Fruit fly (Drosophila melanogaster) whole organism, embryonic: ENCODE results near the gene goe.

Experiments used
- Antp ChIP-seq: fragments of 200-800 bp; sonication (Bioruptor generic); optimal IDR thresholded peaks from 3 replicates; lab custom pipeline; 2016; ENCODE audit warnings: missing biosample characterization, missing genetic modification characterization
- Asciz ChIP-seq: fragments of 200-800 bp; sonication (Bioruptor generic); optimal IDR thresholded peaks from 2 replicates; lab custom pipeline; 2017; ENCODE audit warnings: missing biosample characterization, mild to moderate bottlenecking, missing genetic modification characterization, missing genetic modification reagents
- CG10209 ChIP-seq: fragments of 200-800 bp; sonication (Bioruptor generic); optimal IDR thresholded peaks from 3 replicates; lab custom pipeline; 2017; ENCODE audit warnings: missing biosample characterization, mild to moderate bottlenecking, missing genetic modification characterization, missing genetic modification reagents
- CG10267 ChIP-seq: fragments of 200-800 bp; sonication (Bioruptor generic); optimal IDR thresholded peaks from 2 replicates; lab custom pipeline; 2018; ENCODE audit warnings: missing biosample characterization, mild to moderate bottlenecking, missing genetic modification characterization, moderate library complexity
- CG10431 ChIP-seq: fragments of 200-800 bp; sonication (Bioruptor generic); optimal IDR thresholded peaks from 3 replicates; lab custom pipeline; 2018; ENCODE audit warnings: missing biosample characterization, mild to moderate bottlenecking, missing genetic modification characterization
- CG11560 ChIP-seq: fragments of 200-800 bp; sonication (Bioruptor generic); IDR thresholded peaks from 3 replicates; pipeline ENCODE4 v1.3.6; 2022; ENCODE audit warnings: missing biosample characterization, missing genetic modification characterization
- CG12299 ChIP-seq: fragments of 200-800 bp; sonication (Bioruptor generic); optimal IDR thresholded peaks from 2 replicates; lab custom pipeline; 2018; ENCODE audit warnings: missing biosample characterization, mild to moderate bottlenecking, missing genetic modification characterization
- CG13624 ChIP-seq: fragments of 200-800 bp; sonication (Bioruptor generic); optimal IDR thresholded peaks from 2 replicates; lab custom pipeline; 2016; ENCODE audit warnings: missing biosample characterization, missing genetic modification characterization
- CG15601 ChIP-seq: fragments of 200-800 bp; sonication (Bioruptor generic); optimal IDR thresholded peaks from 3 replicates; lab custom pipeline; 2019; ENCODE audit warnings: missing biosample characterization, mild to moderate bottlenecking, missing genetic modification characterization, moderate library complexity
- CG15696 ChIP-seq: fragments of 200-800 bp; sonication (Bioruptor generic); optimal IDR thresholded peaks from 2 replicates; lab custom pipeline; 2019; ENCODE audit warnings: missing biosample characterization, mild to moderate bottlenecking, missing genetic modification characterization, moderate library complexity
- CG16863 ChIP-seq: fragments of 200-800 bp; sonication (Bioruptor generic); optimal IDR thresholded peaks from 3 replicates; lab custom pipeline; 2016; ENCODE audit warnings: missing biosample characterization, missing genetic modification characterization
- CG17568 ChIP-seq: fragments of 200-800 bp; sonication (Bioruptor generic); optimal IDR thresholded peaks from 2 replicates; lab custom pipeline; 2018; ENCODE audit warnings: missing biosample characterization, mild to moderate bottlenecking, missing genetic modification characterization, moderate library complexity
- CG18764 ChIP-seq: fragments of 200-800 bp; sonication (Bioruptor generic); optimal IDR thresholded peaks from 3 replicates; lab custom pipeline; 2016; ENCODE audit warnings: missing biosample characterization, missing genetic modification characterization
- CG2202 ChIP-seq: fragments of 200-800 bp; sonication (Bioruptor generic); optimal IDR thresholded peaks from 2 replicates; lab custom pipeline; 2018; ENCODE audit warnings: missing biosample characterization, mild to moderate bottlenecking, missing genetic modification characterization
- CG33213 ChIP-seq: fragments of 200-800 bp; sonication (Bioruptor generic); optimal IDR thresholded peaks from 3 replicates; lab custom pipeline; 2016; ENCODE audit warnings: missing biosample characterization, missing genetic modification characterization
- CG4328 ChIP-seq: fragments of 200-800 bp; sonication (Bioruptor generic); optimal IDR thresholded peaks from 3 replicates; lab custom pipeline; 2017; ENCODE audit warnings: missing biosample characterization, missing genetic modification reagents, missing genetic modification characterization
- CG4404 ChIP-seq: fragments of 200-800 bp; sonication (Bioruptor generic); IDR thresholded peaks from 2 replicates; pipeline ENCODE4 v1.3.6; 2022; ENCODE audit warnings: missing biosample characterization, missing genetic modification characterization
- CG6175 ChIP-seq: fragments of 200-800 bp; sonication (Bioruptor generic); IDR thresholded peaks from 3 replicates; pipeline ENCODE4 v1.3.6; 2022; ENCODE audit warnings: missing biosample characterization, missing genetic modification characterization
- CG6854 ChIP-seq: fragments of 200-800 bp; sonication (Bioruptor generic); optimal IDR thresholded peaks from 3 replicates; lab custom pipeline; 2017; ENCODE audit warnings: missing biosample characterization, mild to moderate bottlenecking, missing genetic modification characterization
- CG7271 ChIP-seq: fragments of 200-800 bp; sonication (Bioruptor generic); optimal IDR thresholded peaks from 2 replicates; lab custom pipeline; 2018; ENCODE audit warnings: missing biosample characterization, mild to moderate bottlenecking, missing genetic modification characterization, moderate library complexity
- CG7987 ChIP-seq: fragments of 200-800 bp; sonication (Bioruptor generic); optimal IDR thresholded peaks from 2 replicates; lab custom pipeline; 2018; ENCODE audit warnings: missing biosample characterization, mild to moderate bottlenecking, missing genetic modification characterization, moderate library complexity
- D19B ChIP-seq: fragments of 200-800 bp; sonication (Bioruptor generic); optimal IDR thresholded peaks from 2 replicates; lab custom pipeline; 2017; ENCODE audit warnings: missing biosample characterization, mild to moderate bottlenecking, missing genetic modification characterization
- Dref ChIP-seq: fragments of 200-800 bp; sonication (Bioruptor generic); IDR thresholded peaks from 2 replicates; pipeline ENCODE4 v1.3.6; 2022; ENCODE audit warnings: missing biosample characterization, missing genetic modification characterization
- H2.0 ChIP-seq: fragments of 200-800 bp; sonication (Bioruptor generic); IDR thresholded peaks from 2 replicates; pipeline ENCODE4 v1.3.6; 2022; ENCODE audit warnings: missing biosample characterization, missing genetic modification characterization
- HLH3B ChIP-seq: fragments of 200-800 bp; sonication (Bioruptor generic); IDR thresholded peaks from 2 replicates; pipeline ENCODE4 v1.3.6; 2022; ENCODE audit warnings: missing biosample characterization, missing genetic modification characterization
- Lim3 ChIP-seq: fragments of 200-800 bp; sonication (Bioruptor generic); IDR thresholded peaks from 2 replicates; pipeline ENCODE4 v1.3.6; 2022; ENCODE audit warnings: missing biosample characterization, missing genetic modification characterization
- Nf-YA ChIP-seq: fragments of 200-800 bp; sonication (Bioruptor generic); IDR thresholded peaks from 2 replicates; pipeline ENCODE4 v1.3.6; 2022; ENCODE audit warnings: missing biosample characterization, missing genetic modification characterization
- Oli ChIP-seq: fragments of 200-800 bp; sonication (Bioruptor generic); optimal IDR thresholded peaks from 2 replicates; lab custom pipeline; 2018; ENCODE audit warnings: missing biosample characterization, mild to moderate bottlenecking, missing genetic modification characterization, moderate library complexity
- Opbp ChIP-seq: fragments of 200-800 bp; sonication (Bioruptor generic); IDR thresholded peaks from 3 replicates; pipeline ENCODE4 v1.3.6; 2022; ENCODE audit warnings: missing biosample characterization, missing genetic modification characterization; ENCODE audit not compliant: partially characterized antibody
- Rfx ChIP-seq: fragments of 200-800 bp; sonication (Bioruptor generic); IDR thresholded peaks from 2 replicates; pipeline ENCODE4 v1.3.6; 2022; ENCODE audit warnings: missing biosample characterization, missing genetic modification characterization
- Side ChIP-seq: fragments of 200-800 bp; sonication (Bioruptor generic); optimal IDR thresholded peaks from 2 replicates; lab custom pipeline; 2016; ENCODE audit warnings: missing biosample characterization, missing genetic modification characterization
- Ssrp ChIP-seq: fragments of 200-800 bp; sonication (Bioruptor generic); optimal IDR thresholded peaks from 2 replicates; lab custom pipeline; 2018; ENCODE audit warnings: missing biosample characterization, mild to moderate bottlenecking, missing genetic modification characterization, moderate library complexity
- Vsx1 ChIP-seq: fragments of 200-800 bp; sonication (Bioruptor generic); optimal IDR thresholded peaks from 2 replicates; lab custom pipeline; 2017; ENCODE audit warnings: missing biosample characterization, mild to moderate bottlenecking, missing genetic modification characterization, missing genetic modification reagents
- bcd ChIP-seq: fragments of 200-800 bp; sonication (Bioruptor generic); optimal IDR thresholded peaks from 2 replicates; lab custom pipeline; 2017; ENCODE audit warnings: missing biosample characterization, mild to moderate bottlenecking, missing genetic modification characterization
- btn ChIP-seq: fragments of 200-800 bp; sonication (Bioruptor generic); optimal IDR thresholded peaks from 2 replicates; lab custom pipeline; 2016; ENCODE audit warnings: missing biosample characterization, missing genetic modification characterization
- caup ChIP-seq: fragments of 200-800 bp; sonication (Bioruptor generic); optimal IDR thresholded peaks from 3 replicates; lab custom pipeline; 2017; ENCODE audit warnings: missing biosample characterization, mild to moderate bottlenecking, missing genetic modification characterization, moderate library complexity; ENCODE audit not compliant: severe bottlenecking
- da ChIP-seq: fragments of 200-800 bp; sonication (Bioruptor generic); optimal IDR thresholded peaks from 2 replicates; lab custom pipeline; 2016; ENCODE audit warnings: missing biosample characterization, missing genetic modification characterization
- dmrt99B ChIP-seq: fragments of 200-800 bp; sonication (Bioruptor generic); optimal IDR thresholded peaks from 2 replicates; lab custom pipeline; 2018; ENCODE audit warnings: missing biosample characterization, mild to moderate bottlenecking, missing genetic modification characterization, moderate library complexity
- eyg ChIP-seq: fragments of 200-800 bp; sonication (Bioruptor generic); optimal IDR thresholded peaks from 3 replicates; lab custom pipeline; 2016; ENCODE audit warnings: missing biosample characterization, missing genetic modification characterization
- gcm ChIP-seq: fragments of 200-800 bp; sonication (Bioruptor generic); optimal IDR thresholded peaks from 2 replicates; lab custom pipeline; 2019; ENCODE audit warnings: missing biosample characterization, mild to moderate bottlenecking, missing genetic modification characterization, moderate library complexity
- gfzf ChIP-seq: fragments of 200-800 bp; sonication (Bioruptor generic); optimal IDR thresholded peaks from 2 replicates; lab custom pipeline; 2016; ENCODE audit warnings: missing biosample characterization, mild to moderate bottlenecking, missing genetic modification characterization, moderate library complexity
- ham ChIP-seq: fragments of 200-800 bp; sonication (Bioruptor generic); IDR thresholded peaks from 2 replicates; pipeline ENCODE4 v1.3.6; 2022; ENCODE audit warnings: missing biosample characterization, missing genetic modification characterization
- knrl ChIP-seq: fragments of 200-800 bp; sonication (Bioruptor generic); IDR thresholded peaks from 3 replicates; pipeline ENCODE4 v1.3.6; 2022; ENCODE audit warnings: missing biosample characterization, missing genetic modification characterization; ENCODE audit not compliant: partially characterized antibody
- lola ChIP-seq, 3 experiments: fragments of >200 bp in 2 of 3; fragments of 200-800 bp in 1 of 3; sonication (Bioruptor generic) in 1 of 3; optimal IDR thresholded peaks; 2 replicates each; lab custom pipeline; 2017 to 2019; ENCODE audit warnings: missing biosample characterization in 3 of 3, missing genetic modification characterization in 3 of 3, mild to moderate bottlenecking in 1 of 3, moderate library complexity in 1 of 3
- scrt ChIP-seq: fragments of 200-800 bp; sonication (Bioruptor generic); optimal IDR thresholded peaks from 2 replicates; lab custom pipeline; 2018; ENCODE audit warnings: missing biosample characterization, mild to moderate bottlenecking, missing genetic modification characterization, moderate library complexity
- slbo ChIP-seq: fragments of 200-800 bp; sonication (Bioruptor generic); IDR thresholded peaks from 2 replicates; pipeline ENCODE4 v1.3.6; 2022; ENCODE audit warnings: missing biosample characterization, missing genetic modification characterization
- ttk ChIP-seq: fragments of 200-800 bp; sonication (Bioruptor generic); IDR thresholded peaks from 2 replicates; pipeline ENCODE4 v2.1.2; 2022; ENCODE audit warnings: missing biosample characterization, missing genetic modification characterization
- twi ChIP-seq: fragments of 200-800 bp; optimal IDR thresholded peaks from 2 replicates; lab custom pipeline; 2019; ENCODE audit warnings: missing biosample characterization, mild to moderate bottlenecking, missing genetic modification characterization, moderate library complexity
- tx ChIP-seq: fragments of 200-800 bp; sonication (Bioruptor generic); optimal IDR thresholded peaks from 2 replicates; lab custom pipeline; 2016; ENCODE audit warnings: missing biosample characterization, missing genetic modification characterization
- vvl ChIP-seq: fragments of 200-800 bp; sonication (Bioruptor generic); IDR thresholded peaks from 2 replicates; pipeline ENCODE4 v1.3.6; 2022; ENCODE audit warnings: missing biosample characterization, missing genetic modification characterization

The goe gene

dm6 chrX:16787416-16787900, 35.7 kb upstream of the goe start (continued):
- TF ChIP-seq D19B (no peak), Side (GFP tag; lab: Kevin White, UChicago) (no peak), btn (GFP tag; lab: Kevin White, UChicago) (no peak), CG13624 (GFP tag; lab: Kevin White, UChicago) (no peak), Oli (tag; lab: Kevin White, UChicago) (no peak), CG4328 (GFP tag; lab: Kevin White, UChicago) (no peak), dmrt99B (tag; lab: Kevin White, UChicago) (no peak), ham (GFP tag; lab: Robert Waterston, UW) (no peak), CG12299 (no peak), caup (no peak), knrl (GFP tag; lab: Robert Waterston, UW) (peak; percentile 65; the same call in 2 of the 3 replicates), Ssrp (no peak), Opbp (GFP tag; lab: Robert Waterston, UW) (peak; percentile 39; the same call in 1 of the 3 replicates), CG2202 (tag; lab: Kevin White, UChicago) (no peak), bcd (no peak), gcm (GFP tag; lab: Kevin White, UChicago) (no peak), H2.0 (no peak), CG7271 (tag; lab: Kevin White, UChicago) (no peak), CG4404 (GFP tag; lab: Robert Waterston, UW) (no peak), slbo (GFP tag; lab: Robert Waterston, UW) (peak; percentile 68), HLH3B (GFP tag; lab: Robert Waterston, UW) (no peak), CG16863 (GFP tag; lab: Kevin White, UChicago) (no peak), CG33213 (GFP tag; lab: Kevin White, UChicago) (no peak), Nf-YA (no peak), Asciz (GFP tag; lab: Kevin White, UChicago) (no peak), Lim3 (GFP tag; lab: Robert Waterston, UW) (no peak), da (GFP tag; lab: Kevin White, UChicago) (no peak), CG15601 (peak; percentile 1), twi (tag; lab: Kevin White, UChicago) (no peak), Antp (no peak), CG11560 (tag; lab: Robert Waterston, UW) (no peak), lola (GFP tag; optimal IDR thresholded peaks at IDR 0.05; lab: Kevin White, UChicago) (no peak), CG18764 (GFP tag; lab: Kevin White, UChicago) (no peak), Rfx (GFP tag; lab: Robert Waterston, UW) (peak; percentile 28; the same call in 1 of the 2 replicates), tx (GFP tag; lab: Kevin White, UChicago) (no peak), gfzf (GFP tag; lab: Kevin White, UChicago) (peak; percentile 55), CG17568 (GFP tag; lab: Kevin White, UChicago) (no peak), ttk (GFP tag; lab: Robert Waterston, UW) (no peak), Dref (GFP tag; lab: Robert Waterston, UW) (peak; percentile 35; the same call in 1 of the 2 replicates), eyg (no peak), CG6854 (GFP tag; lab: Kevin White, UChicago) (no peak), CG6175 (GFP tag; lab: Robert Waterston, UW) (no peak), CG10209 (no peak), scrt (GFP tag; lab: Kevin White, UChicago) (no peak), Vsx1 (GFP tag; lab: Kevin White, UChicago) (no peak), CG15696 (no peak), CG10431 (GFP tag; lab: Kevin White, UChicago) (no peak), CG7987 (no peak), vvl (GFP tag; lab: Robert Waterston, UW) (no peak), CG10267 (peak; percentile 64)
